Fruit fly (Drosophila melanogaster): ENCODE data around the gene wat.
A peak's percentile ranks its signal among the peaks of the same experiment; 100 is the strongest.

wat gene

DNA sequence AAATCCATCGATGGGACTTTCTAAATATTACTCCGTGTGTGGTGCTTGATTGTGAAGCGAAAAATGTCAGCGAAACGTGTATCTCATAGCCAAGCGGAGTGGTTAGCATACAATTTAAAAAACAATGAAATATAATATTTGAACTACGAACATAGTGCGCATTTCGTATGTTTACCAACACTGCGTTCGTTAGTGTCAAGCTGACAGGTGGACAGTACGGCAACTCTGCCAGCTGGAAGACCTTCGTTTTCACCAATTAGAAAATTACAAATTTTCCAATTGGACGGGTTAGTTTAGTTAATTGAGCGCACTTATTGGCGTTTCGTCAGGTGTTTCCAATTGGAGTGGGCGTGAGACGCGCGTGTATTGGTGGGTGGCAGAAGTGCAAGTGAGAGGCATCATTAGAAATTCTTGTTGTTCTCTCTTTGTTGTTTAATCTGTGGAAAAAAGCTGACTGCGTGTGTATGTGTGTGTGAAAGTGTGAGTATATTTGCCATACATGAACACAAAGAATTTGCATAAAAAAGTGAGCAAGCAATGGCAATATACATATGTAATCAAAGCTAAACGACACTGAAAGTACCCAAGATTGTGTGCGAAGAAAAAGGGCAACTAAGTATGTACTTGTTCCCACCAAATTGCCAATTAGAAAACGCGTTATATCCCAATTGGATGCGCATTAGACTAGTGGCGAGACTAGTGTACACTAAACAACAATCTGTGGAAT is 19.7 kb upstream of the wat start (continued):
- TF ChIP-seq CG8765 (GFP tag; IDR thresholded peaks at IDR 0.05) = no peak
- no peak for TF ChIP-seq cwo (GFP tag; optimal IDR thresholded peaks at IDR 0.05)
- no peak for TF ChIP-seq odd (GFP tag; optimal IDR thresholded peaks at IDR 0.05)
- TF ChIP-seq CG9876 (GFP tag; optimal IDR thresholded peaks at IDR 0.05) = peak; percentile 6
- TF ChIP-seq Jarid2 (GFP tag; optimal IDR thresholded peaks at IDR 0.05) = no peak
- TF ChIP-seq CG8281 (tag; optimal IDR thresholded peaks at IDR 0.05) = no peak
- no peak for TF ChIP-seq CG12219 (GFP tag; optimal IDR thresholded peaks at IDR 0.05)
- peak; percentile 95 for TF ChIP-seq stwl (tag; optimal IDR thresholded peaks at IDR 0.05)
- no peak for TF ChIP-seq CG11093 (GFP tag; IDR thresholded peaks at IDR 0.05)
- no peak for TF ChIP-seq CG11696 (GFP tag; IDR thresholded peaks at IDR 0.05)
- peak; percentile 48 for TF ChIP-seq CG12744 (GFP tag; optimal IDR thresholded peaks at IDR 0.05)
- no peak for TF ChIP-seq disco-r (GFP tag; optimal IDR thresholded peaks at IDR 0.05)
- no peak for TF ChIP-seq ara (GFP tag; IDR thresholded peaks at IDR 0.05)
- TF ChIP-seq Hsf (GFP tag; optimal IDR thresholded peaks at IDR 0.05) = peak; percentile 30
- TF ChIP-seq prd (optimal IDR thresholded peaks at IDR 0.05) = no peak
- 0 out of 3 replicates have a peak, but pooled peaks have one; percentile 17 for TF ChIP-seq prd (GFP tag; IDR thresholded peaks at IDR 0.05)
- peak; percentile 18; the same call in 1 of the 2 replicates for TF ChIP-seq CG32767 (GFP tag; IDR thresholded peaks at IDR 0.05)
- no peak for TF ChIP-seq kah (GFP tag; optimal IDR thresholded peaks at IDR 0.05)
- peak; percentile 54 for TF ChIP-seq Nf-YB (GFP tag; optimal IDR thresholded peaks at IDR 0.05)
- TF ChIP-seq Dfd (GFP tag; optimal IDR thresholded peaks at IDR 0.05) = no peak
- no peak for TF ChIP-seq CG7987 (GFP tag; optimal IDR thresholded peaks at IDR 0.05)
- no peak for TF ChIP-seq crc (GFP tag; optimal IDR thresholded peaks at IDR 0.05)
- TF ChIP-seq CG9727 (GFP tag; optimal IDR thresholded peaks at IDR 0.05) = no peak
- TF ChIP-seq chn (GFP tag; optimal IDR thresholded peaks at IDR 0.05) = peak; percentile 66
- no peak for TF ChIP-seq Sry-δ (GFP tag; optimal IDR thresholded peaks at IDR 0.05)
- TF ChIP-seq Max (GFP tag; optimal IDR thresholded peaks at IDR 0.05) = peak; percentile 46
- TF ChIP-seq Sin3A (optimal IDR thresholded peaks at IDR 0.05) = no peak
- peak; percentile 9 for TF ChIP-seq en (GFP tag; optimal IDR thresholded peaks at IDR 0.05)
- peak; percentile 8 for TF ChIP-seq CG8924 (tag; optimal IDR thresholded peaks at IDR 0.05)
- peak; percentile 28 for TF ChIP-seq gem (tag; optimal IDR thresholded peaks at IDR 0.05)
- no peak for TF ChIP-seq nerfin-2 (GFP tag; IDR thresholded peaks at IDR 0.05; ENCODE audit: partially characterized antibody)
- TF ChIP-seq Dek (tag; optimal IDR thresholded peaks at IDR 0.05) = no peak
- TF ChIP-seq CG33557 (GFP tag; optimal IDR thresholded peaks at IDR 0.05) = no peak
- no peak for TF ChIP-seq CG10959 (GFP tag; IDR thresholded peaks at IDR 0.05)
- TF ChIP-seq wek (GFP tag; optimal IDR thresholded peaks at IDR 0.05) = no peak
- no peak for TF ChIP-seq br (optimal IDR thresholded peaks at IDR 0.05)
- TF ChIP-seq az2 (GFP tag; optimal IDR thresholded peaks at IDR 0.05) = no peak
- peak in 1 of 2 experiments; percentile 8 for TF ChIP-seq Pdp1 (GFP tag; optimal IDR thresholded peaks at IDR 0.05)
- 0 out of 2 replicates have a peak, but pooled peaks have one; percentile 28 for TF ChIP-seq HLH3B (GFP tag; IDR thresholded peaks at IDR 0.05)
- TF ChIP-seq CG18011 (GFP tag; optimal IDR thresholded peaks at IDR 0.05) = peak; percentile 38
- TF ChIP-seq CG9817 (tag; optimal IDR thresholded peaks at IDR 0.05) = peak; percentile 36
- TF ChIP-seq MTF-1 (GFP tag; optimal IDR thresholded peaks at IDR 0.05; ENCODE audit: borderline replicate concordance) = no peak
- no peak for TF ChIP-seq TFAM (GFP tag; optimal IDR thresholded peaks at IDR 0.05)
- peak; percentile 32 for TF ChIP-seq scrt (GFP tag; optimal IDR thresholded peaks at IDR 0.05)
- 0 out of 3 replicates have a peak, but pooled peaks have one; percentile 8 for TF ChIP-seq dysf (GFP tag; IDR thresholded peaks at IDR 0.05)
- no peak for TF ChIP-seq CG18619 (GFP tag; optimal IDR thresholded peaks at IDR 0.05)
- TF ChIP-seq gcm (GFP tag; optimal IDR thresholded peaks at IDR 0.05) = no peak
- TF ChIP-seq lola (GFP tag; optimal IDR thresholded peaks at IDR 0.05) = no peak
- peak; percentile 23 for TF ChIP-seq pum (GFP tag; optimal IDR thresholded peaks at IDR 0.05)
- peak; percentile 2 for TF ChIP-seq CG17802 (tag; optimal IDR thresholded peaks at IDR 0.05)

Data from whole organism, embryonic.